Worm (Caenorhabditis elegans) whole organism, young adult: ENCODE measurements around the gene sra-7.

Source experiments
- B0019.2 ChIP-seq: fragments of 200-800 bp; sonication (Bioruptor generic); conservative IDR thresholded peaks from 2 replicates; pipeline ENCODE4 v1.3.6; 2022; ENCODE audit warnings: missing genetic modification reagents, missing genetic modification characterization, missing compliant biosample characterization
- B0336.3 ChIP-seq: fragments of 200-800 bp; sonication (Bioruptor generic); IDR thresholded peaks from 2 replicates; pipeline ENCODE4 v1.3.6; 2022; ENCODE audit warnings: missing genetic modification characterization, missing compliant biosample characterization
- F10E7.11 ChIP-seq: sonication (generic microtip); optimal IDR thresholded peaks from 2 replicates; lab custom pipeline; 2017; ENCODE audit warnings: mild to moderate bottlenecking, missing genetic modification characterization, moderate library complexity, missing compliant biosample characterization
- F39B2.1 ChIP-seq: fragments of 200-800 bp; sonication (Bioruptor generic); IDR thresholded peaks from 2 replicates; pipeline ENCODE4 v1.3.6; 2022; ENCODE audit warnings: missing genetic modification reagents, missing genetic modification characterization, missing compliant biosample characterization
- Y53G8AR.9 ChIP-seq: fragments of 200-800 bp; sonication (Bioruptor generic); conservative IDR thresholded peaks from 2 replicates; pipeline ENCODE4 v1.3.6; 2022; ENCODE audit warnings: missing genetic modification reagents, missing genetic modification characterization, missing compliant biosample characterization
- Y67H2A.10 ChIP-seq: fragments of 200-800 bp; sonication (Bioruptor generic); conservative IDR thresholded peaks from 2 replicates; pipeline ENCODE4 v1.3.6; 2022; ENCODE audit warnings: missing genetic modification reagents, missing genetic modification characterization, missing compliant biosample characterization
- aptf-3 ChIP-seq: fragments of 200-800 bp; sonication (Bioruptor generic); IDR thresholded peaks from 2 replicates; pipeline ENCODE4 v1.3.6; 2022; ENCODE audit warnings: missing genetic modification characterization, missing compliant biosample characterization
- atf-7 ChIP-seq: sonication (generic microtip); optimal IDR thresholded peaks from 2 replicates; lab custom pipeline; 2017; ENCODE audit warnings: mild to moderate bottlenecking, missing genetic modification characterization, missing compliant biosample characterization
- attf-6 ChIP-seq: fragments of 200-800 bp; sonication (Bioruptor generic); IDR thresholded peaks from 2 replicates; pipeline ENCODE4 v1.3.6; 2022; ENCODE audit warnings: missing genetic modification reagents, missing genetic modification characterization, missing compliant biosample characterization
- bed-1 ChIP-seq: fragments of 200-800 bp; sonication (Bioruptor generic); IDR thresholded peaks from 2 replicates; pipeline ENCODE4 v1.3.6; 2022; ENCODE audit warnings: missing genetic modification reagents, missing genetic modification characterization, missing compliant biosample characterization
- ccch-3 ChIP-seq: fragments of 200-800 bp; sonication (Bioruptor generic); optimal IDR thresholded peaks from 2 replicates; lab custom pipeline; 2018; ENCODE audit warnings: mild to moderate bottlenecking, missing genetic modification characterization, missing compliant biosample characterization
- cebp-1 ChIP-seq, 2 experiments: fragments of 200-800 bp in 1 of 2; sonication (Bioruptor generic) in 1 of 2; sonication (generic microtip) in 1 of 2; IDR thresholded peaks in 1 of 2; optimal IDR thresholded peaks in 1 of 2; 2 replicates each; pipeline versions ENCODE4 v1.3.6 to Lab custom; 2017 to 2022; ENCODE audit warnings: missing compliant biosample characterization in 2 of 2, missing genetic modification characterization in 2 of 2, mild to moderate bottlenecking in 1 of 2, missing genetic modification reagents in 1 of 2, moderate library complexity in 1 of 2
- cebp-2 ChIP-seq: fragments of 200-800 bp; sonication (Bioruptor generic); IDR thresholded peaks from 2 replicates; pipeline ENCODE4 v1.3.6; 2022; ENCODE audit warnings: missing genetic modification characterization, missing compliant biosample characterization
- ceh-100 ChIP-seq: fragments of 200-800 bp; sonication (Bioruptor generic); IDR thresholded peaks from 2 replicates; pipeline ENCODE4 v1.3.6; 2022; ENCODE audit warnings: missing genetic modification reagents, missing genetic modification characterization, missing compliant biosample characterization
- ceh-79 ChIP-seq: sonication (generic microtip); optimal IDR thresholded peaks from 2 replicates; lab custom pipeline; 2017; ENCODE audit warnings: mild to moderate bottlenecking, missing genetic modification characterization, missing compliant biosample characterization
- egl-18 ChIP-seq: fragments of 200-800 bp; sonication (Bioruptor generic); IDR thresholded peaks from 2 replicates; pipeline ENCODE4 v1.3.6; 2022; ENCODE audit warnings: missing genetic modification reagents, missing genetic modification characterization, missing compliant biosample characterization
- egrh-3 ChIP-seq: fragments of 200-800 bp; sonication (Bioruptor generic); IDR thresholded peaks from 2 replicates; pipeline ENCODE4 v1.3.6; 2022; ENCODE audit warnings: missing genetic modification reagents, missing genetic modification characterization, missing compliant biosample characterization
- ets-4 ChIP-seq: fragments of 200-800 bp; sonication (Bioruptor generic); optimal IDR thresholded peaks from 2 replicates; lab custom pipeline; 2018; ENCODE audit warnings: mild to moderate bottlenecking, missing genetic modification characterization, missing compliant biosample characterization
- him-1 ChIP-seq: sonication (generic microtip); optimal IDR thresholded peaks from 2 replicates; lab custom pipeline; 2016; ENCODE audit warnings: missing genotype, missing genetic modification reagents, missing genetic modification characterization, missing compliant biosample characterization
- hrde-1 ChIP-seq: sonication (generic microtip); optimal IDR thresholded peaks from 2 replicates; lab custom pipeline; 2016; ENCODE audit warnings: missing genetic modification characterization, mild to moderate bottlenecking, missing compliant biosample characterization, moderate library complexity, missing genotype, missing genetic modification reagents, borderline replicate concordance
- hsf-1 ChIP-seq: fragments of 200-800 bp; sonication (Bioruptor generic); IDR thresholded peaks from 2 replicates; pipeline ENCODE4 v1.3.6; 2022; ENCODE audit warnings: missing genetic modification reagents, missing genetic modification characterization, missing compliant biosample characterization
- lin-26 ChIP-seq: fragments of 200-800 bp; sonication (Bioruptor generic); IDR thresholded peaks from 2 replicates; pipeline ENCODE4 v1.3.6; 2022; ENCODE audit warnings: missing genetic modification reagents, missing genetic modification characterization, missing compliant biosample characterization
- lsl-1 ChIP-seq: fragments of 200-800 bp; sonication (Bioruptor generic); optimal IDR thresholded peaks from 2 replicates; lab custom pipeline; 2018; ENCODE audit warnings: mild to moderate bottlenecking, missing genetic modification characterization, moderate library complexity, missing compliant biosample characterization
- lsy-27 ChIP-seq: sonication (generic microtip); optimal IDR thresholded peaks from 2 replicates; lab custom pipeline; 2017; ENCODE audit warnings: missing genetic modification characterization, mild to moderate bottlenecking, missing compliant biosample characterization, antibody characterized with exemption, missing genotype, borderline replicate concordance; ENCODE audit not compliant: insufficient read depth
- mel-28 ChIP-seq: sonication (generic microtip); optimal IDR thresholded peaks from 2 replicates; lab custom pipeline; 2016; ENCODE audit warnings: borderline replicate concordance, mild to moderate bottlenecking, missing genetic modification characterization, missing compliant biosample characterization
- nfya-1 ChIP-seq: sonication (generic microtip); optimal IDR thresholded peaks from 2 replicates; lab custom pipeline; 2017; ENCODE audit warnings: antibody characterized with exemption, missing compliant biosample characterization, missing genetic modification characterization, borderline replicate concordance; ENCODE audit not compliant: insufficient read depth
- nhr-179 ChIP-seq: sonication (generic microtip); optimal IDR thresholded peaks from 2 replicates; lab custom pipeline; 2016; ENCODE audit warnings: mild to moderate bottlenecking, missing genetic modification characterization, missing compliant biosample characterization
- nhr-27 ChIP-seq: fragments of 200-800 bp; sonication (Bioruptor generic); optimal IDR thresholded peaks from 2 replicates; lab custom pipeline; 2018; ENCODE audit warnings: mild to moderate bottlenecking, missing genetic modification characterization, moderate library complexity, missing compliant biosample characterization
- nhr-80 ChIP-seq: sonication (generic microtip); optimal IDR thresholded peaks from 2 replicates; lab custom pipeline; 2016; ENCODE audit warnings: missing genetic modification characterization, missing compliant biosample characterization
- snpc-1.1 ChIP-seq: sonication (generic microtip); optimal IDR thresholded peaks from 2 replicates; lab custom pipeline; 2017; ENCODE audit warnings: missing genetic modification characterization, mild to moderate bottlenecking, missing compliant biosample characterization, antibody characterized with exemption, moderate library complexity, missing genotype, missing genetic modification reagents; ENCODE audit not compliant: insufficient read depth
- snpc-1.3 ChIP-seq: sonication (generic microtip); optimal IDR thresholded peaks from 2 replicates; lab custom pipeline; 2017; ENCODE audit warnings: missing genetic modification characterization, mild to moderate bottlenecking, missing compliant biosample characterization, antibody characterized with exemption, moderate library complexity, missing genotype, missing genetic modification reagents; ENCODE audit not compliant: insufficient read depth
- somi-1 ChIP-seq: fragments of 200-800 bp; sonication (Bioruptor generic); optimal IDR thresholded peaks from 2 replicates; lab custom pipeline; 2018; ENCODE audit warnings: mild to moderate bottlenecking, missing genetic modification characterization, missing compliant biosample characterization
- tbp1 ChIP-seq: fragments of 200-800 bp; sonication (Bioruptor generic); optimal IDR thresholded peaks from 2 replicates; lab custom pipeline; 2018; ENCODE audit warnings: mild to moderate bottlenecking, missing genetic modification characterization, missing compliant biosample characterization
- tbx-9 ChIP-seq: sonication (generic microtip); optimal IDR thresholded peaks from 2 replicates; lab custom pipeline; 2016; ENCODE audit warnings: borderline replicate concordance, missing genetic modification characterization, inconsistent platforms, missing compliant biosample characterization
- ztf-18 ChIP-seq: sonication (generic microtip); optimal IDR thresholded peaks from 2 replicates; lab custom pipeline; 2016; ENCODE audit warnings: missing genotype, mild to moderate bottlenecking, missing genetic modification characterization, missing compliant biosample characterization
- ztf-25 ChIP-seq: fragments of 200-800 bp; sonication (Bioruptor generic); IDR thresholded peaks from 2 replicates; pipeline ENCODE4 v1.3.6; 2022; ENCODE audit warnings: missing genetic modification reagents, missing genetic modification characterization, missing compliant biosample characterization
- ztf-28 ChIP-seq: fragments of 200-800 bp; sonication (Bioruptor generic); IDR thresholded peaks from 2 replicates; pipeline ENCODE4 v1.3.6; 2022; ENCODE audit warnings: missing genetic modification reagents, missing genetic modification characterization, missing compliant biosample characterization
- ztf-6 ChIP-seq: fragments of 200-800 bp; sonication (Bioruptor generic); IDR thresholded peaks from 2 replicates; pipeline ENCODE4 v1.3.6; 2022; ENCODE audit warnings: missing genetic modification reagents, missing genetic modification characterization, missing compliant biosample characterization

sra-7 gene

DNA sequence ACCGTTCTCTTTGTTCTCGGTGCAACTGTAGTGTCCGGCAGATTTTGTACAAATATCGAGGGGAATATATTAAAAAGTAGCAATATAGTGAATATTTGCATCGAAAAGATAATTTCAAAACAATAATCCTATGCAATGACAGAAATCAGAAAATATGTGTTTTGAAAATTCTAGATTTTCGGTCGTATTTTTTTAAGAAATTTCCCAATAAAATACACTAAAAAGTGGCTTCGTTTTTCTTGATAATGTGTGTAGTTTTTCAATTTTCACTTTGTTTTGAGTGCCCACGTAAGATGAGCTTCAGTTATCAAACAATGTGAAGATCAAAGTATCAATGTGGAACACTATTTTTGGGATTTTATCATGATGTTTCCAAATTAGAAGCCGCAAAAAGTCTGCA lies 27.6 kb upstream of the sra-7 start, which contains the start of gene gcy-1:
Gene gcy-1, minus strand, starts transcription at position 101 of the 400 bp plus-strand sequence.
- TF ChIP-seq lsy-27 = no peak

DNA sequence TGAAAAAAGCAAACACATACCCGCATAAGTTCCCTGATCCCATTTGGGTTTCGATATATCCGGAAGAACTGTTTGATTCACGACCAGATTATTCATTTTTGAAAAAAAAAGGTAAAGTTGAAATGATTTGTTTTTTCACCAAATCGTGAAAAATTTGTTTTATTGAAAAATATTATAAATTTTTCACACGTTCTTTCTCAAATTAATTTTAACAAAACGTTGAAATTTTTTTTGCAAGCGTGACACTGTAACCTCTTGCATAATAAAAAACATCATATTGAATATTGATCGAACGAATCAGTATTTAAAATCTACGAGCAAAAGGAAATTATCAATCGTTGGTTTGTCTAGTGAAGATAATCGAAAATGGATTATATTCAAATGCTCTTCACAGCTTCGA lies 25.7 kb upstream of the sra-7 start, which contains the start of the genes sfxn-1.1 and AH6.3:
Gene sfxn-1.1, minus strand, starts transcription at position 101 of the 400 bp plus-strand sequence.
Gene AH6.3, plus strand, starts transcription at position 275 of the 400 bp plus-strand sequence.
- TF ChIP-seq lin-26 (GFP tag; lab: Robert Waterston, UW) (no peak), nhr-80 (tag; lab: Kevin White, UChicago) (no peak), cebp-2 (GFP tag; lab: Robert Waterston, UW) (no peak), tbp1 (GFP tag; lab: Kevin White, UChicago) (no peak), him-1 (no peak), ztf-28 (GFP tag; lab: Robert Waterston, UW) (no peak), ceh-79 (tag; lab: Kevin White, UChicago) (no peak), ccch-3 (GFP tag; lab: Kevin White, UChicago) (no peak), F10E7.11 (no peak), ztf-25 (GFP tag; lab: Robert Waterston, UW) (no peak), somi-1 (GFP tag; lab: Kevin White, UChicago) (no peak), B0019.2 (GFP tag; lab: Robert Waterston, UW) (no peak)

DNA sequence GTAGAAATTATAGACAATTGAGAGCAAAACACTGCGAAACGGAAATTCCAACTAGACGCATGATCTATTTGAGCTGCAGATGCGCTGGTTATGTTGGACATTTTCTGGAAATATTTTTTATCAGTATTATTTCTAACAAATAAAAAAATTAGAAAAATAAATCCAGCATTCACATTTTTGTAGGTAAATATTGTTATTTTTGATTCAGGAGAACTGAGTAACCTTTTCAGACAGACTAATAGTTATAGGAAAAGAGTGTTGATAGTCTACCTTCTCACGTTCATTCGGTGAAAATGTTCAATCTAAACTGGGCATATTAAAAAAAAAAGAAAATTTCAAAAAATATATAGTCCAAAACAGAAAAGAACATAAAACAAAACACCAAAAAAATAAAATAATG lies 22.9 kb upstream of the sra-7 start, which contains the start of gene sra-1:
Gene sra-1, minus strand, starts transcription at position 101 of the 400 bp plus-strand sequence.
- TF ChIP-seq egl-18 (GFP tag; lab: Robert Waterston, UW) (no peak), nhr-27 (tag; lab: Kevin White, UChicago) (no peak), him-1 (no peak), ets-4 (GFP tag; lab: Kevin White, UChicago) (no peak), ztf-28 (GFP tag; lab: Robert Waterston, UW) (no peak), cebp-1 (GFP tag; IDR thresholded peaks at IDR 0.05; lab: Robert Waterston, UW) (no peak), cebp-1 (tag; optimal IDR thresholded peaks at IDR 0.05; lab: Kevin White, UChicago) (no peak), mel-28 (no peak), F39B2.1 (no peak), cebp-2 (GFP tag; lab: Robert Waterston, UW) (no peak), ztf-6 (GFP tag; lab: Robert Waterston, UW) (no peak)

DNA sequence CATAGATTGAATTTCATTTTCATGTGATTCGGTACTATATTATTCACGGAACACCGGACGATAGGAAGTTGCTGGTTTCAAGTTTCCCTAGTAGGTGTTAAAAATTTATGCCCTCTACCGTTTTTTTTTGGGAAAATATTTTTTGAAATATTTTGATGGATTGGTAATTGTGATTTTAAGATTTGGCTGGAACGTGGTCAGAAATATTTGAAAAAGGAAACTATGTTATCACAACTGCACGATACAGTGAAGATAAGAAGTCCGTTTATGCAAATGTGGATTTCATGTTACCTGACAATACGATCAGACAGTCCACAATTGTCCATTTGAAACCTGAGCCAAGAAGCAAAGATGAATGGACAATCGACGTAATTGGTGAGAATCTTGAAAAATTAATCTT lies 21.5 kb upstream of the sra-7 start, which contains the start of gene AH6.17:
Gene AH6.17, plus strand, starts transcription at position 185 of the 400 bp plus-strand sequence.
- no peak for TF ChIP-seq attf-6
- TF ChIP-seq ztf-6 (GFP tag; lab: Robert Waterston, UW) = no peak
- no peak for TF ChIP-seq snpc-1.1 (tag; lab: Kevin White, UChicago)
- no peak for TF ChIP-seq Y53G8AR.9 (GFP tag; lab: Robert Waterston, UW)
- no peak for TF ChIP-seq snpc-1.3
- TF ChIP-seq hsf-1 (GFP tag; lab: Robert Waterston, UW) = no peak
- no peak for TF ChIP-seq egrh-3 (GFP tag; lab: Robert Waterston, UW)
- TF ChIP-seq atf-7 (tag; lab: Kevin White, UChicago) = no peak
- TF ChIP-seq aptf-3 (GFP tag; lab: Robert Waterston, UW) = no peak
- TF ChIP-seq Y67H2A.10 = no peak
- no peak for TF ChIP-seq nfya-1 (tag; lab: Kevin White, UChicago)
- no peak for TF ChIP-seq hrde-1
- TF ChIP-seq lsl-1 (GFP tag; lab: Kevin White, UChicago) = no peak
- no peak for TF ChIP-seq bed-1 (GFP tag; lab: Robert Waterston, UW)
- no peak for TF ChIP-seq ceh-100 (GFP tag; lab: Robert Waterston, UW)
- no peak for TF ChIP-seq nhr-179 (tag; lab: Kevin White, UChicago)
- TF ChIP-seq B0336.3 = no peak
- no peak for TF ChIP-seq ztf-18 (tag; lab: Kevin White, UChicago)
- TF ChIP-seq tbx-9 (tag; lab: Kevin White, UChicago) = no peak
